Fruit fly (Drosophila melanogaster): ENCODE measurements around the gene net.

net gene

DNA sequence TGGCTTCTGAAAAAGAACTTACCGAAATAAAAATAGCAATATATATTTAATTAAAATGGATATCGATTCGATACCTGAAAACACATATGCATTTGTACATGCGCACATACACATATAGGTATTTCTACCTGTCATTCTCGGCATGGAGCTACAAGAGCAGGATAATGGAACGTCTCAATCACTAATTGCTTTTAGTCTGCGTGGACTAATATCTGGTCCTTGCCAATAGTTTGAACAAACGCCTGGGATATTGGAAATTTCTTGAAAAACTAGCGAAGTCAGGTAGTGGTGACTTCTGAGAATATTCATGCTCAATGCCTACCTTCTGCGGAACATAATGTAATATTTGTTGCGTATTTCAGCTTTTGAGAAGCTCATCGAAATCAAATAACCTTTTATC is 2.0 kb upstream of the net start:
- TF ChIP-seq CG34367 (tag; optimal IDR thresholded peaks at IDR 0.05) (no peak), D1 (tag; optimal IDR thresholded peaks at IDR 0.05) (no peak), fd96Ca (GFP tag; IDR thresholded peaks at IDR 0.05) (no peak), CG8301 (tag; optimal IDR thresholded peaks at IDR 0.05) (no peak), EcR (GFP tag; optimal IDR thresholded peaks at IDR 0.05) (no peak), Ets98B (GFP tag; IDR thresholded peaks at IDR 0.05) (no peak), CG32121 (GFP tag; IDR thresholded peaks at IDR 0.05) (no peak), CG10348 (GFP tag; IDR thresholded peaks at IDR 0.05) (no peak), Snoo (tag; optimal IDR thresholded peaks at IDR 0.05) (no peak), gl (tag; optimal IDR thresholded peaks at IDR 0.05) (no peak)

DNA sequence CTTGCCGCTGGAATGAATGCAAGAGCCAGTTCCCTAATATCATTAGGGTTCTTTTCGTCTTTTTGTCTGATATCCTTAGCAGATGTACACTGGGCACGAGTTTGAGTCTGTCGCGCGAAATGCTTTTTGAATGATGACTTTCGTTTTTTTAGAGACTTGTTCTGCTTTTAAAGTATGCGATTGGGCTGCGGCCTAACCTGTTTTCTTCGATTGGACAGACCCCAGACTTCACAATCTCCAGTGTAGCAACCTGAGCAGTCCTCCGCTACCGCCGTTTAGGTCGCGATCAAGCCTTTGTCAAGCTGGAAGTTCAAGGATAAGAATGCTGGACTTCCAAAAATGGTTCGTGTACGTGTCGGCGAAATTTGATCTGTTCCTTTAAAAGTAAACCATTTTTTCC is 1.3 kb upstream of the net start:
- TF ChIP-seq fd96Ca (GFP tag; IDR thresholded peaks at IDR 0.05) (no peak), rn (GFP tag; IDR thresholded peaks at IDR 0.05) (no peak), Ets98B (GFP tag; IDR thresholded peaks at IDR 0.05) (no peak), CG15710 (tag; optimal IDR thresholded peaks at IDR 0.05) (no peak), EcR (GFP tag; optimal IDR thresholded peaks at IDR 0.05) (peak; percentile 38), CG9948 (tag; optimal IDR thresholded peaks at IDR 0.05) (no peak)

DNA sequence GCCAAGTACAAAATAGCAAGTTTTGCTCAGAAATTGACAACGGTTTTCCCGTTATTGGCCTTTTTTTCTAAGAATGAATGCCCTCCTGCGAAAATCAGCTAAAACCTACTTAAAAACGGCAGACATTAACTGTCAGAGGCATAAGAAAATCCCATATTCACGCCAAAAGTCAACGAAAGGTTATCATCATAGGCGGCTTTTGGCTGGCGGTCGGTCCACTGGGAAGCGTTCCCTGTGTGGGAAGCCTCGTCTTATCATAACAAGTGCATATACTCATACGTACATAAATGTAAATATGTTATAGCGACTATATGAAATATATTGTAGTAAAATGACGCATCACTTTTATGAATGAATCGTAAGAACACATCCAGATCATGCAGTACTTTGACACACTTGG is 1.5 kb downstream of the net start:
- TF ChIP-seq CG13204 (GFP tag; optimal IDR thresholded peaks at IDR 0.05): no peak
- no peak for TF ChIP-seq CG8301 (tag; optimal IDR thresholded peaks at IDR 0.05)
- no peak for TF ChIP-seq CG32121 (GFP tag; IDR thresholded peaks at IDR 0.05)
- TF ChIP-seq CG10348 (GFP tag; IDR thresholded peaks at IDR 0.05): no peak
- no peak for TF ChIP-seq EcR (GFP tag; optimal IDR thresholded peaks at IDR 0.05)
- no peak for TF ChIP-seq CG14655 (GFP tag; optimal IDR thresholded peaks at IDR 0.05)
- TF ChIP-seq Pif1A (GFP tag; optimal IDR thresholded peaks at IDR 0.05): no peak
- no peak for TF ChIP-seq CG17806 (tag; optimal IDR thresholded peaks at IDR 0.05)
- TF ChIP-seq Snoo (tag; optimal IDR thresholded peaks at IDR 0.05): no peak
- no peak for TF ChIP-seq gl (tag; optimal IDR thresholded peaks at IDR 0.05)
- TF ChIP-seq CG4496 (GFP tag; IDR thresholded peaks at IDR 0.05): no peak
- TF ChIP-seq CG9948 (tag; optimal IDR thresholded peaks at IDR 0.05): no peak
- TF ChIP-seq rn (GFP tag; IDR thresholded peaks at IDR 0.05): no peak
- no peak for TF ChIP-seq Ets98B (GFP tag; IDR thresholded peaks at IDR 0.05)
- no peak for TF ChIP-seq fd96Ca (GFP tag; IDR thresholded peaks at IDR 0.05)
- TF ChIP-seq CG12605 (GFP tag; IDR thresholded peaks at IDR 0.05): no peak

DNA sequence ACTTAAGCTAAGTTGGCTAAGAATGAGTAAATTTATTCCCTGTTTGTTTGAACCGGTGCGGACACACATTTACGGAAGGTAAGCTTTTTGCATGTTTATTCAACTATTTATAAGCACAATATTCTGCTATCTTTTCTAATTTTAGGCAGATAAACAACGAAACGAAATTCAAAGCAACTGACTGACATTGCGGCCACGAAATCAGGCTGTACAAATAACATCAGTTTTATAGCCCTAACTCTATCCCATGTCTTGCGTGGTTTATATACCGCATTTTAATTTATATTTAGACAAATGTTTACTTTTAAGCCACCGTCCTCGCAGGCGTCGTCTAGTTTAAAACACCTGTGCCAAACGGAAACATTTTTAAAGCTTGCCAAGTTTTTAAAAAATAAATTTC is 2.1 kb downstream of the net start:
- TF ChIP-seq gl (tag; optimal IDR thresholded peaks at IDR 0.05) (no peak), fd96Ca (GFP tag; IDR thresholded peaks at IDR 0.05) (no peak), CG12605 (GFP tag; IDR thresholded peaks at IDR 0.05) (no peak), CG4496 (GFP tag; IDR thresholded peaks at IDR 0.05) (no peak), rn (GFP tag; IDR thresholded peaks at IDR 0.05) (no peak), CG14655 (GFP tag; optimal IDR thresholded peaks at IDR 0.05) (no peak), Pif1A (GFP tag; optimal IDR thresholded peaks at IDR 0.05) (no peak), CG17806 (tag; optimal IDR thresholded peaks at IDR 0.05) (no peak), CG9948 (tag; optimal IDR thresholded peaks at IDR 0.05) (no peak), D1 (tag; optimal IDR thresholded peaks at IDR 0.05) (no peak), Snoo (tag; optimal IDR thresholded peaks at IDR 0.05) (no peak), CG8159 (tag; optimal IDR thresholded peaks at IDR 0.05) (no peak), EcR (GFP tag; optimal IDR thresholded peaks at IDR 0.05) (no peak), CG13204 (GFP tag; optimal IDR thresholded peaks at IDR 0.05) (no peak), Pif1B (GFP tag; optimal IDR thresholded peaks at IDR 0.05) (no peak), Ets98B (GFP tag; IDR thresholded peaks at IDR 0.05) (no peak), CG8301 (tag; optimal IDR thresholded peaks at IDR 0.05) (no peak), CG32121 (GFP tag; IDR thresholded peaks at IDR 0.05) (no peak), CG15710 (tag; optimal IDR thresholded peaks at IDR 0.05) (no peak)

DNA sequence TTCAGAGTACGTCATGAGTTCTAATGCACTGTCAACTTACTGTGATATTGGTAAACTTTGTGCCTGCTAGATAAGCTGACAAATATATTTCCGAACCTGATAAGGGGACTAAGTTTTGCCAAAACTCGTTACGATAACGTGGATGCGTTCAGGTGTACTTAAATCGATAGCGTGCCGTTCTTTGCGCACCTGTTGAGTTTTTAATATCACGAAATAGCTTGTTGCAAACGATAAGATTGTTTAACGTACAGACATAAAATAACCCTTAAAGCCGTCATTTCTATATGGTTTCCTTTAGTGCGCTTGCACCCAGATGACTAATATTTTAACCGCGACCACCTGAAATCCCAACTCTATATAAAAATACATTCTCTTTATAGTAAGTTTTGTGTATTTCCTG is 5.1 kb downstream of the net start:
- TF ChIP-seq CG4496 (GFP tag; IDR thresholded peaks at IDR 0.05): no peak
- no peak for TF ChIP-seq Pif1A (GFP tag; optimal IDR thresholded peaks at IDR 0.05)
- no peak for TF ChIP-seq fd96Ca (GFP tag; IDR thresholded peaks at IDR 0.05)
- TF ChIP-seq CG17806 (tag; optimal IDR thresholded peaks at IDR 0.05): no peak
- TF ChIP-seq Snoo (tag; optimal IDR thresholded peaks at IDR 0.05): no peak
- TF ChIP-seq CG8301 (tag; optimal IDR thresholded peaks at IDR 0.05): no peak
- TF ChIP-seq CG13204 (GFP tag; optimal IDR thresholded peaks at IDR 0.05): no peak
- TF ChIP-seq CG32121 (GFP tag; IDR thresholded peaks at IDR 0.05): no peak
- TF ChIP-seq CG14655 (GFP tag; optimal IDR thresholded peaks at IDR 0.05): no peak
- TF ChIP-seq Pif1B (GFP tag; optimal IDR thresholded peaks at IDR 0.05): no peak
- no peak for TF ChIP-seq CG15710 (tag; optimal IDR thresholded peaks at IDR 0.05)

DNA sequence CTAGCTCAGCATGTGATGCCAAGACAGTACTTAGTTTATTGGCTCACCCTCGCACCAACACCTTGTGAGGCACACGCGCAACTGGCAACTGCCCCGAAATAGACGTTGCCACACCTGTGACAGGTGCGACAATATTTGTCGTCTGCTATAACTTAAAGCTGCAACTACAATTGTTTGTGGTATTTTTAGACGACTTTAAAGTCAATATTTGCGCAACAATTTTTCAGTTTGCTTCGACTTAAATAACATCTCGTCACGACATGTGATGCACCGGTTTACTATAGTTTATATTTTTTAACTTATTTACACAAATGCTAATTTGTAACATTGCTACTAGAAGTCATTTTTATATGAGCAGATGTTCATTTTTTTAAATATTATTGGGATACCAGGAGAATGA is 6.0 kb downstream of the net start:
- no peak for TF ChIP-seq D1 (tag; optimal IDR thresholded peaks at IDR 0.05)

DNA sequence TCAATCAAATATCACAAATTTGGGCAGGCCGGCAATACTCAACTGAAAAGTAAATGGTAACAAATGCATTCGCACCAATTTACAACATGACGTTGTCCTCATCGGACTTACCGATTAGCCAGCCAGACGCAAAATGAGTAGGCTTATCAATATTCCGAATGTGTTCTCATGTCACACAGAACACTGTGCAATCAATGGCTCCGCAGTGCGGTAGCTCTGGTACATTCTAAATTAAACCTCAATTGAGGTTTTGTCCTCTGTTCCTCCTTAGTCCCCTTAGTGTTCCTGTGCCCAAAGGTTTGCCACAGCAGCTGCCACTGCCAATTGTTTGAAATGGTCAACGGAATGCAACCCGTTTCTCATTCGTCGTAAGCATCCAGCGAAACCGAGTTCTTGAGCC is 8.4 kb downstream of the net start:
- TF ChIP-seq rn (GFP tag; IDR thresholded peaks at IDR 0.05) (no peak), CG10348 (GFP tag; IDR thresholded peaks at IDR 0.05) (no peak), CG8159 (tag; optimal IDR thresholded peaks at IDR 0.05) (no peak), fd96Ca (GFP tag; IDR thresholded peaks at IDR 0.05) (no peak), CG9948 (tag; optimal IDR thresholded peaks at IDR 0.05) (no peak), CG4496 (GFP tag; IDR thresholded peaks at IDR 0.05) (no peak)
